Worm (Caenorhabditis elegans) whole organism, L4 larva: Measurements from ENCODE around the gene hyl-1.

Experiments used
- F10B5.3 ChIP-seq: sonication (generic microtip); optimal IDR thresholded peaks from 2 replicates; lab custom pipeline; 2016; ENCODE audit warnings: mild to moderate bottlenecking, missing genetic modification characterization, missing compliant biosample characterization
- F26F4.8 ChIP-seq: fragments of 200-800 bp; sonication (Bioruptor generic); conservative IDR thresholded peaks from 2 replicates; pipeline ENCODE4 v1.3.6; 2022; ENCODE audit warnings: missing genetic modification characterization, missing compliant biosample characterization
- T20F7.1 ChIP-seq: fragments of 200-800 bp; sonication (Bioruptor generic); optimal IDR thresholded peaks from 2 replicates; lab custom pipeline; 2018; ENCODE audit warnings: mild to moderate bottlenecking, missing genetic modification characterization, missing compliant biosample characterization
- T26A8.4 ChIP-seq: fragments of 200-800 bp; sonication (Bioruptor generic); IDR thresholded peaks from 2 replicates; pipeline ENCODE4 v1.3.6; 2022; ENCODE audit warnings: missing genetic modification characterization, missing compliant biosample characterization
- Y5F2A.4 ChIP-seq: fragments of 200-800 bp; sonication (Bioruptor generic); optimal IDR thresholded peaks from 2 replicates; lab custom pipeline; 2018; ENCODE audit warnings: mild to moderate bottlenecking, missing genetic modification characterization, missing compliant biosample characterization
- ZK337.2 ChIP-seq: fragments of 200-800 bp; sonication (Bioruptor generic); IDR thresholded peaks from 2 replicates; pipeline ENCODE4 v1.3.6; 2022; ENCODE audit warnings: missing genetic modification reagents, missing genetic modification characterization, missing compliant biosample characterization
- ZK546.5 ChIP-seq, 2 experiments: sonication (generic microtip); optimal IDR thresholded peaks; 2 replicates each; lab custom pipeline; 2017; ENCODE audit warnings: missing biosample characterization in 2 of 2, missing genetic modification characterization in 2 of 2
- aha-1 ChIP-seq: fragments of 150-350 bp; peaks from one replicate; lab custom pipeline; 2014; ENCODE audit warnings: missing biosample characterization, missing genetic modification characterization
- arid-1 ChIP-seq: fragments of 200-800 bp; sonication (Bioruptor generic); conservative IDR thresholded peaks from 2 replicates; pipeline ENCODE4 v1.3.6; 2022; ENCODE audit warnings: missing genetic modification reagents, missing genetic modification characterization, missing compliant biosample characterization
- attf-4 ChIP-seq: sonication (generic microtip); optimal IDR thresholded peaks from 3 replicates; lab custom pipeline; 2017; ENCODE audit warnings: missing biosample characterization, missing genetic modification characterization
- ceh-44 ChIP-seq: fragments of 200-800 bp; sonication (Bioruptor generic); IDR thresholded peaks from 2 replicates; pipeline ENCODE4 v1.3.6; 2022; ENCODE audit warnings: missing genetic modification reagents, missing genetic modification characterization, missing compliant biosample characterization
- ceh-82 ChIP-seq: sonication (generic microtip); optimal IDR thresholded peaks from 2 replicates; lab custom pipeline; 2017; ENCODE audit warnings: missing biosample characterization, missing genetic modification characterization
- cey-2 ChIP-seq: sonication (generic microtip); optimal IDR thresholded peaks from 3 replicates; lab custom pipeline; 2017; ENCODE audit warnings: missing genetic modification characterization, mild to moderate bottlenecking, missing compliant biosample characterization, antibody characterized with exemption, borderline replicate concordance; ENCODE audit not compliant: insufficient read depth
- daf-12 ChIP-seq: fragments of 150-350 bp; optimal IDR thresholded peaks from 2 replicates; lab custom pipeline; 2014; ENCODE audit warnings: missing biosample characterization, missing genetic modification reagents, missing genetic modification characterization
- dmd-9 ChIP-seq: fragments of 200-800 bp; sonication (Bioruptor generic); IDR thresholded peaks from 2 replicates; pipeline ENCODE4 v1.3.6; 2022; ENCODE audit warnings: missing genetic modification reagents, missing genetic modification characterization, missing compliant biosample characterization
- dpl-1 ChIP-seq: fragments of 150-350 bp; optimal IDR thresholded peaks from 2 replicates; lab custom pipeline; 2014; ENCODE audit warnings: missing biosample characterization, missing genetic modification reagents, missing genetic modification characterization
- egl-27 ChIP-seq: sonication (generic microtip); optimal IDR thresholded peaks from 3 replicates; lab custom pipeline; 2017; ENCODE audit warnings: missing biosample characterization, missing genetic modification reagents, missing genetic modification characterization
- gei-8 ChIP-seq: fragments of 200-800 bp; sonication (Bioruptor generic); optimal IDR thresholded peaks from 2 replicates; lab custom pipeline; 2018; ENCODE audit warnings: mild to moderate bottlenecking, missing genetic modification characterization, missing compliant biosample characterization
- hif-1 ChIP-seq, 2 experiments: sonication (generic microtip); optimal IDR thresholded peaks; 2 replicates each; lab custom pipeline; 2016 to 2017; ENCODE audit warnings: missing compliant biosample characterization in 2 of 2, missing genetic modification characterization in 2 of 2, missing genetic modification reagents in 2 of 2, missing genotype in 2 of 2, mild to moderate bottlenecking in 1 of 2
- hlh-30 ChIP-seq: sonication (generic microtip); optimal IDR thresholded peaks from 2 replicates; lab custom pipeline; 2017; ENCODE audit warnings: antibody characterized with exemption, mild to moderate bottlenecking, missing genetic modification characterization, missing compliant biosample characterization; ENCODE audit not compliant: insufficient read depth
- hmg-1.1 ChIP-seq: fragments of 200-800 bp; sonication (Bioruptor generic); IDR thresholded peaks from 2 replicates; pipeline ENCODE4 v1.3.6; 2022; ENCODE audit warnings: missing genetic modification reagents, missing genetic modification characterization, missing compliant biosample characterization
- lim-7 ChIP-seq: fragments of 200-800 bp; sonication (Bioruptor generic); IDR thresholded peaks from 2 replicates; pipeline ENCODE4 v1.3.6; 2022; ENCODE audit warnings: missing genetic modification characterization, missing compliant biosample characterization
- lin-15B ChIP-seq: fragments of 150-350 bp; sonication (generic microtip); optimal IDR thresholded peaks from 3 replicates; lab custom pipeline; 2014; ENCODE audit warnings: missing biosample characterization, missing genetic modification characterization
- lin-39 ChIP-seq: fragments of 150-350 bp; optimal IDR thresholded peaks from 2 replicates; lab custom pipeline; 2014; ENCODE audit warnings: missing biosample characterization, missing genetic modification reagents, missing genetic modification characterization
- lsy-2 ChIP-seq, 2 experiments: fragments of 150-350 bp in 1 of 2; sonication (generic microtip) in 1 of 2; optimal IDR thresholded peaks; 2 replicates each; lab custom pipeline; 2014 to 2017; ENCODE audit warnings: missing biosample characterization in 2 of 2, missing genetic modification characterization in 2 of 2
- madf-5 ChIP-seq, 2 experiments: fragments of 200-800 bp; sonication (Bioruptor generic); IDR thresholded peaks; 2 replicates each; pipeline ENCODE4 v1.3.6; 2022; ENCODE audit warnings: missing compliant biosample characterization in 2 of 2, missing genetic modification characterization in 2 of 2
- madf-9 ChIP-seq: fragments of 200-800 bp; sonication (Bioruptor generic); conservative IDR thresholded peaks from 2 replicates; pipeline ENCODE4 v1.3.6; 2022; ENCODE audit warnings: missing genetic modification reagents, missing genetic modification characterization, missing compliant biosample characterization
- mdt-29 ChIP-seq: fragments of 200-800 bp; sonication (Bioruptor generic); IDR thresholded peaks from 2 replicates; pipeline ENCODE4 v1.3.6; 2022; ENCODE audit warnings: missing genetic modification reagents, missing genetic modification characterization, missing compliant biosample characterization
- mep-1 ChIP-seq: fragments of 150-350 bp; sonication (generic microtip); optimal IDR thresholded peaks from 3 replicates; lab custom pipeline; 2014; ENCODE audit warnings: missing biosample characterization, missing genetic modification characterization
- mes-2 ChIP-seq: sonication (generic microtip); optimal IDR thresholded peaks from 2 replicates; lab custom pipeline; 2016; ENCODE audit warnings: missing genotype, mild to moderate bottlenecking, missing genetic modification characterization, missing compliant biosample characterization; ENCODE audit not compliant: poor library complexity, severe bottlenecking
- nhr-111 ChIP-seq: fragments of 200-800 bp; sonication (Bioruptor generic); optimal IDR thresholded peaks from 2 replicates; lab custom pipeline; 2018; ENCODE audit warnings: mild to moderate bottlenecking, missing genetic modification characterization, missing compliant biosample characterization
- nhr-237 ChIP-seq: sonication (generic microtip); optimal IDR thresholded peaks from 2 replicates; lab custom pipeline; 2017; ENCODE audit warnings: missing biosample characterization, missing genetic modification characterization
- nhr-28 ChIP-seq: fragments of 150-350 bp; optimal IDR thresholded peaks from 2 replicates; lab custom pipeline; 2014; ENCODE audit warnings: missing biosample characterization, missing genetic modification characterization
- nhr-48 ChIP-seq: sonication (generic microtip); optimal IDR thresholded peaks from 2 replicates; lab custom pipeline; 2016; ENCODE audit warnings: mild to moderate bottlenecking, missing genetic modification characterization, missing compliant biosample characterization
- nhr-76 ChIP-seq: fragments of 150-350 bp; optimal IDR thresholded peaks from 2 replicates; lab custom pipeline; 2014; ENCODE audit warnings: missing biosample characterization, missing genetic modification characterization
- nhr-77 ChIP-seq: fragments of 150-350 bp; optimal IDR thresholded peaks from 2 replicates; lab custom pipeline; 2014; ENCODE audit warnings: missing biosample characterization, missing genetic modification characterization
- saeg-2 ChIP-seq: fragments of 200-800 bp; sonication (Bioruptor generic); IDR thresholded peaks from 2 replicates; pipeline ENCODE4 v1.3.6; 2022; ENCODE audit warnings: missing genetic modification reagents, missing genetic modification characterization, missing compliant biosample characterization
- sdz-12 ChIP-seq: fragments of 200-800 bp; sonication (Bioruptor generic); optimal IDR thresholded peaks from 2 replicates; lab custom pipeline; 2018; ENCODE audit warnings: mild to moderate bottlenecking, missing genetic modification characterization, missing compliant biosample characterization
- set-16 ChIP-seq: fragments of 200-800 bp; sonication (Bioruptor generic); IDR thresholded peaks from 2 replicates; pipeline ENCODE4 v1.3.6; 2022; ENCODE audit warnings: missing genetic modification reagents, missing genetic modification characterization, missing compliant biosample characterization
- snpc-1.2 ChIP-seq: fragments of 200-800 bp; sonication (Bioruptor generic); IDR thresholded peaks from 2 replicates; pipeline ENCODE4 v1.3.6; 2022; ENCODE audit warnings: missing genetic modification reagents, missing genetic modification characterization, missing compliant biosample characterization
- spr-1 ChIP-seq: sonication (generic microtip); optimal IDR thresholded peaks from 2 replicates; lab custom pipeline; 2016; ENCODE audit warnings: mild to moderate bottlenecking, missing genetic modification characterization, missing compliant biosample characterization
- unc-130 ChIP-seq: sonication (generic microtip); optimal IDR thresholded peaks from 2 replicates; lab custom pipeline; 2016; ENCODE audit warnings: missing genetic modification reagents, missing genetic modification characterization, missing compliant biosample characterization
- zfp-3 ChIP-seq: fragments of 200-800 bp; sonication (Bioruptor generic); conservative IDR thresholded peaks from 2 replicates; pipeline ENCODE4 v1.3.6; 2022; ENCODE audit warnings: missing genetic modification reagents, missing genetic modification characterization, missing compliant biosample characterization
- zip-2 ChIP-seq: fragments of 150-350 bp; optimal IDR thresholded peaks from 2 replicates; lab custom pipeline; 2014; ENCODE audit warnings: missing biosample characterization, missing genetic modification characterization
- ztf-11 ChIP-seq: fragments of 150-350 bp; optimal IDR thresholded peaks from 2 replicates; lab custom pipeline; 2014; ENCODE audit warnings: missing biosample characterization, missing genetic modification characterization
- ztf-7 ChIP-seq: fragments of 150-350 bp; optimal IDR thresholded peaks from 2 replicates; lab custom pipeline; 2014; ENCODE audit warnings: missing biosample characterization, missing genetic modification characterization

hyl-1 gene

ce11 chrIV:8534997-8535414 is 3.9 kb upstream of the hyl-1 start (continued):
- TF ChIP-seq aha-1 (tag; lab: Kevin White, UChicago), result no peak
- no peak for TF ChIP-seq ztf-11 (tag; lab: Kevin White, UChicago)
- TF ChIP-seq ZK546.5 (tag; optimal IDR thresholded peaks at IDR 0.05; lab: Kevin White, UChicago), result no peak
- TF ChIP-seq lin-39 (tag; lab: Kevin White, UChicago), result no peak
- TF ChIP-seq Y5F2A.4 (GFP tag; lab: Kevin White, UChicago), result no peak
- no peak for TF ChIP-seq snpc-1.2 (GFP tag; lab: Robert Waterston, UW)
- TF ChIP-seq attf-4 (tag; lab: Kevin White, UChicago), result no peak
- TF ChIP-seq lim-7, result no peak
- no peak for TF ChIP-seq dmd-9 (GFP tag; lab: Robert Waterston, UW)
- TF ChIP-seq saeg-2 (GFP tag; lab: Robert Waterston, UW), result no peak
- no peak for TF ChIP-seq madf-5 (GFP tag; IDR thresholded peaks at IDR 0.05; lab: Robert Waterston, UW)
- TF ChIP-seq zfp-3 (GFP tag; lab: Robert Waterston, UW), result no peak
- TF ChIP-seq ceh-44 (GFP tag; lab: Robert Waterston, UW), result no peak
- peak; percentile 80 for TF ChIP-seq nhr-28 (tag; lab: Kevin White, UChicago)
- peak; percentile 69 for TF ChIP-seq nhr-76 (tag; lab: Kevin White, UChicago)
- TF ChIP-seq ztf-7 (tag; lab: Kevin White, UChicago), result no peak
- TF ChIP-seq T20F7.1 (GFP tag; lab: Kevin White, UChicago), result no peak
- TF ChIP-seq lsy-2 (tag; optimal IDR thresholded peaks at IDR 0.05; lab: Kevin White, UChicago), result peak in 1 of 2 experiments; percentile 85
- TF ChIP-seq ZK337.2, result no peak
- TF ChIP-seq nhr-77, result no peak
- TF ChIP-seq nhr-237 (tag; lab: Kevin White, UChicago), result no peak
- TF ChIP-seq F10B5.3 (tag; lab: Kevin White, UChicago), result no peak
- no peak for TF ChIP-seq nhr-111
- TF ChIP-seq cey-2 (tag; lab: Kevin White, UChicago), result peak; percentile 92
- TF ChIP-seq unc-130, result no peak
- peak in 1 of 2 experiments; percentile 54 for TF ChIP-seq hif-1 (tag; optimal IDR thresholded peaks at IDR 0.05; lab: Kevin White, UChicago)
- TF ChIP-seq madf-9 (GFP tag; lab: Robert Waterston, UW), result no peak
- no peak for TF ChIP-seq zip-2 (tag; lab: Kevin White, UChicago)
- peak; percentile 92 for TF ChIP-seq hlh-30 (tag; lab: Kevin White, UChicago)
- TF ChIP-seq lin-15B (tag; lab: Kevin White, UChicago), result no peak
- no peak for TF ChIP-seq F26F4.8 (GFP tag; lab: Robert Waterston, UW)
- TF ChIP-seq gei-8 (GFP tag; lab: Kevin White, UChicago), result peak; percentile 8
- TF ChIP-seq mdt-29 (GFP tag; lab: Robert Waterston, UW), result no peak
- TF ChIP-seq arid-1 (GFP tag; lab: Robert Waterston, UW), result no peak
- no peak for TF ChIP-seq set-16 (GFP tag; lab: Robert Waterston, UW)
- no peak for TF ChIP-seq ceh-82 (tag; lab: Kevin White, UChicago)
- peak; percentile 88 for TF ChIP-seq nhr-48 (tag; lab: Kevin White, UChicago)
- no peak for TF ChIP-seq sdz-12 (GFP tag; lab: Kevin White, UChicago)
- TF ChIP-seq hmg-1.1 (GFP tag; lab: Robert Waterston, UW), result peak; percentile 42
- TF ChIP-seq T26A8.4, result peak; percentile 19; the same call in 1 of the 2 replicates
- TF ChIP-seq egl-27 (tag; lab: Kevin White, UChicago), result no peak
- TF ChIP-seq mep-1, result peak; percentile 54
- peak; percentile 2 for TF ChIP-seq mes-2 (tag; lab: Kevin White, UChicago)
- TF ChIP-seq daf-12 (tag; lab: Kevin White, UChicago), result no peak
- TF ChIP-seq dpl-1 (GFP tag; lab: Kevin White, UChicago), result peak; percentile 8
- TF ChIP-seq spr-1 (tag; lab: Kevin White, UChicago), result no peak
